Worm (Caenorhabditis elegans) whole organism, L4/young adult: ENCODE data around the gene dbt-1.

Experiments used
- dao-5 ChIP-seq: sonication (generic microtip); optimal IDR thresholded peaks from 2 replicates; lab custom pipeline; 2016; ENCODE audit warnings: missing genotype, missing genetic modification characterization, moderate library complexity, missing compliant biosample characterization
- him-1 ChIP-seq: sonication (generic microtip); optimal IDR thresholded peaks from 2 replicates; lab custom pipeline; 2016; ENCODE audit warnings: missing genotype, missing genetic modification reagents, missing genetic modification characterization, missing compliant biosample characterization

DNA sequence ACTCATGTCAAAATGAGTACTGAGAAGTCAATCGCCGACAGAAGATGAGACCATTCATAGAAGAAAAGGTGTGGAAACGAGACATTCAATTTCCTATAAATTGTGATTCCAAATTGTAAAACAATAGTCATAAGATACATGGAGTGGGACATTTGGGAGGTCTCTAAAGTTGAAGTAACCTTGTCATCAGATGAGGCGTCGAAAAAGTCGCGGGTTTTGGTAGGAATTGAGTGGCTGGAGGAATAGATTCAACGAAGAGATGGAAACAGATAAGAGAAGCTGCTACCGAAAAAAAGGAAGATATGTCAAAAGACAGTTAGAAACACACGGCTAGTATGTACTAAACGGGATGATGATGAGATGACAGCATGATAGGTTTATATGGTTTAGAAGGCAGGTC, 14.3 kb downstream of the dbt-1 start:
- TF ChIP-seq him-1, result no peak
- no peak for TF ChIP-seq dao-5 (tag; lab: Kevin White, UChicago)
